Fruit fly (Drosophila melanogaster) whole organism, embryonic: Measurements from ENCODE around the gene CG13917.

Source experiments
- Antp ChIP-seq: fragments of 200-800 bp; sonication (Bioruptor generic); optimal IDR thresholded peaks from 3 replicates; lab custom pipeline; 2016; ENCODE audit warnings: missing biosample characterization, missing genetic modification characterization
- BtbVII ChIP-seq: fragments of 200-800 bp; sonication (Bioruptor generic); optimal IDR thresholded peaks from 3 replicates; lab custom pipeline; 2017; ENCODE audit warnings: missing biosample characterization, mild to moderate bottlenecking, missing genetic modification characterization
- CG10147 ChIP-seq: fragments of 200-800 bp; sonication (Bioruptor generic); optimal IDR thresholded peaks from 2 replicates; lab custom pipeline; 2019; ENCODE audit warnings: missing biosample characterization, mild to moderate bottlenecking, missing genetic modification characterization, moderate library complexity
- CG10274 ChIP-seq: fragments of 200-800 bp; sonication (Bioruptor generic); optimal IDR thresholded peaks from 3 replicates; lab custom pipeline; 2017; ENCODE audit warnings: missing biosample characterization, mild to moderate bottlenecking, missing genetic modification characterization
- CG10565 ChIP-seq: fragments of 200-800 bp; sonication (Bioruptor generic); optimal IDR thresholded peaks from 3 replicates; lab custom pipeline; 2016; ENCODE audit warnings: missing biosample characterization, mild to moderate bottlenecking, missing genetic modification characterization
- CG12155 ChIP-seq: fragments of 200-800 bp; sonication (Bioruptor generic); optimal IDR thresholded peaks from 3 replicates; lab custom pipeline; 2016; ENCODE audit warnings: missing biosample characterization, missing genetic modification characterization
- CG12299 ChIP-seq: fragments of 200-800 bp; sonication (Bioruptor generic); optimal IDR thresholded peaks from 2 replicates; lab custom pipeline; 2018; ENCODE audit warnings: missing biosample characterization, mild to moderate bottlenecking, missing genetic modification characterization
- CG12769 ChIP-seq: fragments of 200-800 bp; sonication (Bioruptor generic); optimal IDR thresholded peaks from 2 replicates; lab custom pipeline; 2019; ENCODE audit warnings: missing biosample characterization, mild to moderate bottlenecking, missing genetic modification characterization, moderate library complexity
- CG13894 ChIP-seq: fragments of 200-800 bp; sonication (Bioruptor generic); optimal IDR thresholded peaks from 3 replicates; lab custom pipeline; 2018; ENCODE audit warnings: missing biosample characterization, mild to moderate bottlenecking, missing genetic modification characterization, moderate library complexity
- CG1647 ChIP-seq: fragments of 200-800 bp; sonication (Bioruptor generic); optimal IDR thresholded peaks from 3 replicates; lab custom pipeline; 2016; ENCODE audit warnings: missing biosample characterization, missing genetic modification characterization
- CG16815 ChIP-seq: fragments of 200-800 bp; sonication (Bioruptor generic); optimal IDR thresholded peaks from 3 replicates; lab custom pipeline; 2017; ENCODE audit warnings: missing biosample characterization, mild to moderate bottlenecking, missing genetic modification characterization
- CG17802 ChIP-seq: fragments of 200-800 bp; sonication (Bioruptor generic); optimal IDR thresholded peaks from 2 replicates; lab custom pipeline; 2018; ENCODE audit warnings: missing biosample characterization, mild to moderate bottlenecking, missing genetic modification characterization, moderate library complexity
- CG18764 ChIP-seq: fragments of 200-800 bp; sonication (Bioruptor generic); optimal IDR thresholded peaks from 3 replicates; lab custom pipeline; 2016; ENCODE audit warnings: missing biosample characterization, missing genetic modification characterization
- CG31224 ChIP-seq: fragments of 200-800 bp; sonication (Bioruptor generic); IDR thresholded peaks from 2 replicates; pipeline ENCODE4 v1.3.6; 2022; ENCODE audit warnings: missing biosample characterization, missing genetic modification characterization
- CG33557 ChIP-seq: fragments of 200-800 bp; sonication (Bioruptor generic); optimal IDR thresholded peaks from 2 replicates; lab custom pipeline; 2019; ENCODE audit warnings: missing biosample characterization, mild to moderate bottlenecking, missing genetic modification characterization, moderate library complexity
- CG34224 ChIP-seq: fragments of 200-800 bp; sonication (Bioruptor generic); IDR thresholded peaks from 3 replicates; pipeline ENCODE4 v1.3.6; 2022; ENCODE audit warnings: missing biosample characterization, missing genetic modification characterization; ENCODE audit not compliant: partially characterized antibody
- CG3995 ChIP-seq: fragments of 200-800 bp; sonication (Bioruptor generic); optimal IDR thresholded peaks from 3 replicates; lab custom pipeline; 2016; ENCODE audit warnings: missing biosample characterization, missing genetic modification characterization
- CG6813 ChIP-seq: fragments of 200-800 bp; sonication (Bioruptor generic); optimal IDR thresholded peaks from 2 replicates; lab custom pipeline; 2017; ENCODE audit warnings: missing biosample characterization, missing genetic modification characterization, mild to moderate bottlenecking, moderate library complexity, missing genetic modification reagents
- CG7839 ChIP-seq: fragments of 200-800 bp; sonication (Bioruptor generic); optimal IDR thresholded peaks from 3 replicates; lab custom pipeline; 2018; ENCODE audit warnings: missing biosample characterization, mild to moderate bottlenecking, missing genetic modification characterization, moderate library complexity
- CG7963 ChIP-seq: fragments of 200-800 bp; sonication (Bioruptor generic); IDR thresholded peaks from 3 replicates; pipeline ENCODE4 v1.3.6; 2022; ENCODE audit warnings: missing biosample characterization, missing genetic modification characterization; ENCODE audit not compliant: partially characterized antibody
- CG8281 ChIP-seq: fragments of 200-800 bp; sonication (Bioruptor generic); optimal IDR thresholded peaks from 2 replicates; lab custom pipeline; 2018; ENCODE audit warnings: missing biosample characterization, mild to moderate bottlenecking, missing genetic modification characterization, moderate library complexity
- CG8478 ChIP-seq: fragments of >200 bp; optimal IDR thresholded peaks from 2 replicates; lab custom pipeline; 2018
- CG9932 ChIP-seq: fragments of 200-800 bp; sonication (Bioruptor generic); IDR thresholded peaks from 2 replicates; pipeline ENCODE4 v1.3.6; 2022; ENCODE audit warnings: missing biosample characterization, missing genetic modification characterization
- CkIIα-i1 ChIP-seq: fragments of 200-800 bp; sonication (Bioruptor generic); IDR thresholded peaks from 2 replicates; pipeline ENCODE4 v1.3.6; 2022; ENCODE audit warnings: missing biosample characterization, missing genetic modification characterization
- CoRest ChIP-seq: fragments of 200-800 bp; sonication (Bioruptor generic); optimal IDR thresholded peaks from 3 replicates; lab custom pipeline; 2018; ENCODE audit warnings: missing biosample characterization, mild to moderate bottlenecking, missing genetic modification characterization, moderate library complexity
- H2.0 ChIP-seq: fragments of 200-800 bp; sonication (Bioruptor generic); IDR thresholded peaks from 2 replicates; pipeline ENCODE4 v1.3.6; 2022; ENCODE audit warnings: missing biosample characterization, missing genetic modification characterization
- HHEX ChIP-seq: fragments of 200-800 bp; sonication (Bioruptor generic); optimal IDR thresholded peaks from 3 replicates; lab custom pipeline; 2017; ENCODE audit warnings: missing biosample characterization, mild to moderate bottlenecking, missing genetic modification characterization, missing genetic modification reagents
- Hr3 ChIP-seq: fragments of 200-800 bp; sonication (Bioruptor generic); optimal IDR thresholded peaks from 3 replicates; lab custom pipeline; 2016; ENCODE audit warnings: missing biosample characterization, missing genetic modification characterization
- Max ChIP-seq: fragments of 200-800 bp; sonication (Bioruptor generic); optimal IDR thresholded peaks from 2 replicates; lab custom pipeline; 2016; ENCODE audit warnings: missing biosample characterization, mild to moderate bottlenecking, missing genetic modification characterization
- Rx ChIP-seq: fragments of 200-800 bp; sonication (Bioruptor generic); IDR thresholded peaks from 2 replicates; pipeline ENCODE4 v1.3.6; 2022; ENCODE audit warnings: missing biosample characterization, missing genetic modification characterization
- Sin3A ChIP-seq: fragments of >200 bp; optimal IDR thresholded peaks from 2 replicates; lab custom pipeline; 2018
- chinmo ChIP-seq: fragments of 200-800 bp; sonication (Bioruptor generic); IDR thresholded peaks from 4 replicates; pipeline ENCODE4 v1.3.6; 2022; ENCODE audit warnings: missing biosample characterization, missing genetic modification characterization; ENCODE audit not compliant: partially characterized antibody
- corto ChIP-seq: fragments of 200-800 bp; sonication (Bioruptor generic); optimal IDR thresholded peaks from 2 replicates; lab custom pipeline; 2016; ENCODE audit warnings: missing biosample characterization, mild to moderate bottlenecking, missing genetic modification characterization, moderate library complexity
- crc ChIP-seq: fragments of 200-800 bp; sonication (Bioruptor generic); optimal IDR thresholded peaks from 2 replicates; lab custom pipeline; 2016; ENCODE audit warnings: missing biosample characterization, missing genetic modification characterization
- dpn ChIP-seq, 2 experiments: fragments of 200-800 bp; sonication (Bioruptor generic); optimal IDR thresholded peaks; 3 replicates each; lab custom pipeline; 2016; ENCODE audit warnings: missing biosample characterization in 2 of 2, missing genetic modification characterization in 2 of 2
- esg ChIP-seq: fragments of 200-800 bp; sonication (Bioruptor generic); conservative IDR thresholded peaks from 2 replicates; pipeline ENCODE4 v1.3.6; 2022; ENCODE audit warnings: missing biosample characterization, missing genetic modification characterization
- fd96Cb ChIP-seq: fragments of 200-800 bp; sonication (Bioruptor generic); optimal IDR thresholded peaks from 2 replicates; lab custom pipeline; 2018; ENCODE audit warnings: missing biosample characterization, mild to moderate bottlenecking, missing genetic modification characterization, moderate library complexity
- hkb ChIP-seq, 2 experiments: fragments of 200-800 bp in 1 of 2; fragments of >200 bp in 1 of 2; sonication (Bioruptor generic) in 1 of 2; IDR thresholded peaks in 1 of 2; optimal IDR thresholded peaks in 1 of 2; 2 replicates each; pipeline versions ENCODE4 v1.3.6 to Lab custom; 2017 to 2022; ENCODE audit warnings: missing biosample characterization in 1 of 2, missing genetic modification characterization in 1 of 2
- inv ChIP-seq: fragments of 200-800 bp; sonication (Bioruptor generic); IDR thresholded peaks from 2 replicates; pipeline ENCODE4 v1.3.6; 2022; ENCODE audit warnings: missing biosample characterization, missing genetic modification characterization; ENCODE audit not compliant: partially characterized antibody
- jumu ChIP-seq: fragments of 200-800 bp; sonication (Bioruptor generic); optimal IDR thresholded peaks from 3 replicates; lab custom pipeline; 2016; ENCODE audit warnings: missing biosample characterization, missing genetic modification characterization
- pan ChIP-seq, 4 experiments: fragments of >200 bp in 3 of 4; fragments of 200-800 bp in 1 of 4; sonication (Bioruptor generic) in 1 of 4; optimal IDR thresholded peaks in 3 of 4; IDR thresholded peaks in 1 of 4; 2 replicates each; pipeline versions ENCODE4 v1.3.6 to Lab custom; 2017 to 2022; ENCODE audit warnings: missing biosample characterization in 2 of 4, missing genetic modification characterization in 2 of 4, mixed read lengths in 1 of 4
- sens ChIP-seq: fragments of 200-800 bp; sonication (Bioruptor generic); peaks from one replicate; lab custom pipeline; 2016; ENCODE audit warnings: missing biosample characterization, missing genetic modification characterization
- seq ChIP-seq: fragments of 200-800 bp; sonication (Bioruptor generic); IDR thresholded peaks from 2 replicates; pipeline ENCODE4 v1.3.6; 2022; ENCODE audit warnings: missing biosample characterization, missing genetic modification characterization
- shn ChIP-seq: fragments of 200-800 bp; sonication (Bioruptor generic); optimal IDR thresholded peaks from 3 replicates; lab custom pipeline; 2016; ENCODE audit warnings: missing biosample characterization, missing genetic modification characterization
- sna ChIP-seq: fragments of 200-800 bp; sonication (Bioruptor generic); IDR thresholded peaks from 2 replicates; pipeline ENCODE4 v1.3.6; 2022; ENCODE audit warnings: missing biosample characterization, missing genetic modification characterization; ENCODE audit not compliant: partially characterized antibody
- stc ChIP-seq: fragments of 200-800 bp; sonication (Bioruptor generic); IDR thresholded peaks from 2 replicates; pipeline ENCODE4 v1.3.6; 2022; ENCODE audit warnings: missing biosample characterization, missing genetic modification characterization
- twi ChIP-seq: fragments of 200-800 bp; optimal IDR thresholded peaks from 2 replicates; lab custom pipeline; 2019; ENCODE audit warnings: missing biosample characterization, mild to moderate bottlenecking, missing genetic modification characterization, moderate library complexity
- zf30C ChIP-seq: fragments of 200-800 bp; sonication (Bioruptor generic); optimal IDR thresholded peaks from 3 replicates; lab custom pipeline; 2018; ENCODE audit warnings: missing biosample characterization, mild to moderate bottlenecking, missing genetic modification characterization

The CG13917 gene

DNA sequence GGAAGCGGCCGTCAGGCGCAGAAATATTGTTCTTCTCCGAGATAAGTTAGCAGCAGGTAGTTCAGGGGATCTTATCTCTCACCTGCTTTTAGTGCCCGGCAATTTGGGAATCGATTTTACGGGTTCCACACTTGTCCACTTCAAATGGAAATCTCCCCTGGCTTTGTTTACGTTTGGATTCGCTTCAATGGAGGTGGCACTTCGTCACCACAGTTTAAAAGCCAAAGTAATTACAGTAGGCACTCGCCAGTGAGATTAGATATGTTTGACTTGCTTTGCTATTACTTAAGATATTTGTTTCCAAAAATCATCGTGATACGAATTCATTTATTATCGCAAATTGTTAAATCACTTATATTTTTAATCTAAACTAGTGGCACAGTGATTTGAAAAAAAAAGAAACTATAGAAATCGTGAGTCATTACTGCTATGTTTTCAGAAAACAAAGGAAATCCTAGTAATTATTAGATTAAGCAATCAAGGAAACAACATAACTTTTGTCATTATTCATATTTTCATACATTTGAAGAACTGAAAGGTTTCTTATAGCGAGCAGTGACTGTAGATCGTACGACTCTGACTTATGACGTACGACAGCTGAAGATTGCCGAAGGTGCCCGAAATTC, 28.0 kb upstream of the CG13917 start (continued):
- TF ChIP-seq inv (no peak), corto (peak; percentile 21), crc (GFP tag; lab: Kevin White, UChicago) (peak; percentile 43), CG33557 (no peak), CG34224 (GFP tag; lab: Robert Waterston, UW) (no peak), pan (optimal IDR thresholded peaks at IDR 0.05; lab: Kevin White, UChicago) (no peak), pan (GFP tag; optimal IDR thresholded peaks at IDR 0.05 in 1 of 2, IDR thresholded peaks at IDR 0.05 in 1 of 2) (no peak), CoRest (peak; percentile 70), CG1647 (GFP tag; lab: Kevin White, UChicago) (peak; percentile 20), hkb (optimal IDR thresholded peaks at IDR 0.05; lab: Kevin White, UChicago) (no peak), hkb (GFP tag; IDR thresholded peaks at IDR 0.05; lab: Robert Waterston, UW) (peak; percentile 48; the same call in 1 of the 2 replicates), dpn (GFP tag; optimal IDR thresholded peaks at IDR 0.05; lab: Kevin White, UChicago) (peak; percentile 64), HHEX (GFP tag; lab: Kevin White, UChicago) (peak; percentile 59), jumu (GFP tag; lab: Kevin White, UChicago) (no peak), CG10565 (GFP tag; lab: Kevin White, UChicago) (no peak), Sin3A (lab: Kevin White, UChicago) (no peak), esg (GFP tag; lab: Robert Waterston, UW) (peak; percentile 30; the same call in 1 of the 2 replicates), Rx (0 out of 2 replicates have a peak, but pooled peaks have one; percentile 13), CG31224 (GFP tag; lab: Robert Waterston, UW) (0 out of 2 replicates have a peak, but pooled peaks have one; percentile 35), CG3995 (GFP tag; lab: Kevin White, UChicago) (peak; percentile 24), Hr3 (peak; percentile 53), chinmo (GFP tag; lab: Robert Waterston, UW) (0 out of 4 replicates have a peak, but pooled peaks have one; percentile 45), CG8478 (no peak), CkIIα-i1 (no peak), CG7963 (GFP tag; lab: Robert Waterston, UW) (no peak), stc (GFP tag; lab: Robert Waterston, UW) (no peak), sna (GFP tag; lab: Robert Waterston, UW) (no peak), CG12299 (tag; lab: Kevin White, UChicago) (peak; percentile 12), twi (no peak), CG18764 (GFP tag; lab: Kevin White, UChicago) (peak; percentile 22), CG10274 (GFP tag; lab: Kevin White, UChicago) (peak; percentile 38), Antp (peak; percentile 16), H2.0 (GFP tag; lab: Robert Waterston, UW) (peak; percentile 40; the same call in 1 of the 2 replicates), BtbVII (GFP tag; lab: Kevin White, UChicago) (peak; percentile 71), CG10147 (GFP tag; lab: Kevin White, UChicago) (peak; percentile 63), CG13894 (peak; percentile 40), shn (GFP tag; lab: Kevin White, UChicago) (peak; percentile 64), seq (no peak; the same call in 1 of the 2 replicates), CG6813 (peak; percentile 32), fd96Cb (tag; lab: Kevin White, UChicago) (peak; percentile 30), CG16815 (GFP tag; lab: Kevin White, UChicago) (peak; percentile 41), CG12769 (peak; percentile 33), sens (peak; percentile 77), CG7839 (tag; lab: Kevin White, UChicago) (peak; percentile 79), CG9932 (GFP tag; lab: Robert Waterston, UW) (peak; percentile 69), CG12155 (GFP tag; lab: Kevin White, UChicago) (peak; percentile 65), CG8281 (tag; lab: Kevin White, UChicago) (peak; percentile 19), Max (GFP tag; lab: Kevin White, UChicago) (peak; percentile 7), CG17802 (tag; lab: Kevin White, UChicago) (no peak), zf30C (GFP tag; lab: Kevin White, UChicago) (no peak)
